Fruit fly (Drosophila melanogaster) whole organism, adult: ENCODE results near the gene CG34039.

ENCODE experiments used
- CG11617 ChIP-seq: fragments of 200-800 bp; sonication (Bioruptor generic); optimal IDR thresholded peaks from 2 replicates; lab custom pipeline; 2017; ENCODE audit warnings: mild to moderate bottlenecking, missing biosample characterization, missing genetic modification reagents, missing genetic modification characterization
- CG12768 ChIP-seq: fragments of 200-800 bp; sonication (Bioruptor generic); optimal IDR thresholded peaks from 2 replicates; lab custom pipeline; 2017; ENCODE audit warnings: missing biosample characterization, missing genetic modification characterization, mild to moderate bottlenecking, moderate library complexity, missing genetic modification reagents
- CG14711 ChIP-seq: fragments of 200-800 bp; sonication (Bioruptor generic); optimal IDR thresholded peaks from 2 replicates; lab custom pipeline; 2018; ENCODE audit warnings: missing biosample characterization, mild to moderate bottlenecking, missing genetic modification characterization, moderate library complexity
- CG33017 ChIP-seq: fragments of 200-800 bp; sonication (Bioruptor generic); optimal IDR thresholded peaks from 2 replicates; lab custom pipeline; 2018; ENCODE audit warnings: missing biosample characterization, mild to moderate bottlenecking, missing genetic modification characterization, moderate library complexity
- CG5204 ChIP-seq: fragments of 200-800 bp; sonication (Bioruptor generic); optimal IDR thresholded peaks from 2 replicates; lab custom pipeline; 2016; ENCODE audit warnings: missing biosample characterization, missing genetic modification characterization
- CG7045 ChIP-seq: fragments of 200-800 bp; sonication (Bioruptor generic); optimal IDR thresholded peaks from 2 replicates; lab custom pipeline; 2017; ENCODE audit warnings: missing biosample characterization, mild to moderate bottlenecking, missing genetic modification characterization
- CG7101 ChIP-seq: fragments of 200-800 bp; sonication (Bioruptor generic); optimal IDR thresholded peaks from 2 replicates; lab custom pipeline; 2018; ENCODE audit warnings: missing biosample characterization, mild to moderate bottlenecking, missing genetic modification characterization, moderate library complexity
- Clk ChIP-seq: fragments of 200-800 bp; sonication (Bioruptor generic); optimal IDR thresholded peaks from 2 replicates; lab custom pipeline; 2017; ENCODE audit warnings: missing biosample characterization, missing genetic modification characterization
- Crg-1 ChIP-seq: fragments of 200-800 bp; sonication (Bioruptor generic); optimal IDR thresholded peaks from 2 replicates; lab custom pipeline; 2016; ENCODE audit warnings: missing biosample characterization, missing genetic modification characterization
- bab1 ChIP-seq: fragments of 200-800 bp; sonication (Bioruptor generic); optimal IDR thresholded peaks from 3 replicates; lab custom pipeline; 2019; ENCODE audit warnings: missing biosample characterization, mild to moderate bottlenecking, missing genetic modification characterization, moderate library complexity
- cnc ChIP-seq, 2 experiments: fragments of >200 bp; optimal IDR thresholded peaks; 2 replicates each; lab custom pipeline; 2017
- pad ChIP-seq: fragments of 200-800 bp; sonication (Bioruptor generic); optimal IDR thresholded peaks from 3 replicates; lab custom pipeline; 2017; ENCODE audit warnings: missing biosample characterization, missing genetic modification characterization, mild to moderate bottlenecking, moderate library complexity, missing genetic modification reagents

DNA sequence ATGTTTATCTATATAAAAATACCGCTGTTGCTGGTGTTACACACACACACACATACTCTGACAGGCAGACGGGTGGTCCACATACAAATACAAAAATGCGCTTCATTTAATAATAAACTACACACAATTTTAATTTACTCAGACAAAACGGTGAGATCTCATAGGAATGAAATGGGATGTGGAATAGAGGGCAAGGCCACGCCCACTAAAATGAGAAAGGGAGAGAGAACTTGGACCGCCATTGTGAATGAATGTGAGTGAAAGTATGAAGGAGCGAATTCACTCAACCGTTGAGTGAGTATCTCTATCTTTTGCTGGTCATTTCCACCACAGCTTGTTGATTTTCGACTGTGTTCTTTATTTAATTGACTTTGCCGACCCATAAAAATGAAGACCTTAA, 40.8 kb downstream of the CG34039 start:
- TF ChIP-seq CG5204 (GFP tag; lab: Kevin White, UChicago) (no peak), CG11617 (GFP tag; lab: Kevin White, UChicago) (no peak), CG12768 (GFP tag; lab: Kevin White, UChicago) (no peak), CG33017 (tag; lab: Kevin White, UChicago) (no peak), pad (GFP tag; lab: Kevin White, UChicago) (no peak), CG7045 (GFP tag; lab: Kevin White, UChicago) (no peak), CG7101 (tag; lab: Kevin White, UChicago) (no peak), CG14711 (tag; lab: Kevin White, UChicago) (no peak), Clk (GFP tag; lab: Kevin White, UChicago) (no peak), bab1 (GFP tag; lab: Kevin White, UChicago) (no peak), Crg-1 (GFP tag; lab: Kevin White, UChicago) (no peak), cnc (optimal IDR thresholded peaks at IDR 0.05; lab: Kevin White, UChicago) (no peak)
